Worm (Caenorhabditis elegans): ENCODE results near the gene F36H12.9.

Gene F36H12.9

DNA sequence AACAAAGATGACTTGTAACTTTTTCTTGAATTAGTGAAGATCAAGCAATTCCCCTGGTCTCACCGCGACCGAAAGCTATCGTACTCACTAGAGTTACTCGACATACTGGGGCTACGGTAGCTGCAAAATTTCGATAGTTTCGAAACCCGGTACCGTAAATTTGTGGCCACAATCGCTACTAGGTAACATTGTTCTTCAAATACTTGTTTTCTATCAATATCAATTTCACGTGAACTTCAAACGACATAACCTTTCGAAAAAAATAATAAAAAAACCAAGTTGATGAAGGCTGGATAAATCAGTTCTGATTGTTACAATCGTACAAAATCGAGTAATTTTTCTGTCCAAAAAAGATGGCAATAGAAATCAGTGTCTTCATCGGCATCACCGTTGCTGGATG, 15.7 kb downstream of the F36H12.9 start, which contains the start of gene F36H12.3:
F36H12.3 (plus strand) TSS at position 301 of the 400 bp plus-strand sequence.
- TF ChIP-seq hmbx-1 (tag; optimal IDR thresholded peaks at IDR 0.05) (no peak), tra-4 (tag; optimal IDR thresholded peaks at IDR 0.05) (no peak), tbx-11 (GFP tag; IDR thresholded peaks at IDR 0.05) (no peak), ceh-36 (tag; optimal IDR thresholded peaks at IDR 0.05) (no peak), hnd-1 (tag; optimal IDR thresholded peaks at IDR 0.05) (no peak), B0310.2 (tag; optimal IDR thresholded peaks at IDR 0.05) (no peak), scrt-1 (GFP tag; IDR thresholded peaks at IDR 0.05) (no peak), tbx-37 (GFP tag; conservative IDR thresholded peaks at IDR 0.05) (no peak), ama-1 (optimal IDR thresholded peaks at IDR 0.05) (no peak), F13C5.2 (tag; optimal IDR thresholded peaks at IDR 0.05) (no peak), pes-1 (GFP tag; IDR thresholded peaks at IDR 0.05) (no peak), hmg-4 (GFP tag; optimal IDR thresholded peaks at IDR 0.05) (no peak), sea-1 (GFP tag; conservative IDR thresholded peaks at IDR 0.05) (no peak), aly-1 (tag; optimal IDR thresholded peaks at IDR 0.05) (no peak), ceh-13 (GFP tag; optimal IDR thresholded peaks at IDR 0.05) (no peak), flt-1 (GFP tag; IDR thresholded peaks at IDR 0.05) (no peak), ets-7 (tag; optimal IDR thresholded peaks at IDR 0.05) (no peak)

DNA sequence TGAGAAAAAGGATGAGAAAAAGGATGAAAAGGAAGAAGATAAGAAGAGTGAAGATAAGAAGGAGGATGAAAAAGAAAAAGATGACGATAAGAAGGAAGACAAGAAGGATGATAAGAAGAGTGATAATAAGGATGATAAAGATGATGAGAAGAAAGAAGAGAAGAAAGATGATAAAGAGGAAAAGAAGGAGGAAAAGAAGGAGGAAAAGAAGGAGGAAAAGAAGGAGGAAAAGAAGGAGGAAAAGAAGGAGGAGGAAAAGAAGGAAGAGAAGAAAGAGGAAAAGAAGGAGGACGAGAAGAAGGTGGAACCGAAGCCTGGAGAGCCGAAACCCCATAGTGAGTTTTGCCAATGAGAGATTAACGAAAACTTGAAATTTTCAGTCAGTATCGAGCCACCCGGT, 16.6 kb downstream of the F36H12.9 start:
- TF ChIP-seq hmg-4 (GFP tag; optimal IDR thresholded peaks at IDR 0.05): no peak
- TF ChIP-seq aly-1 (tag; optimal IDR thresholded peaks at IDR 0.05): no peak
- TF ChIP-seq hnd-1 (tag; optimal IDR thresholded peaks at IDR 0.05): no peak
- no peak for TF ChIP-seq sea-1 (GFP tag; conservative IDR thresholded peaks at IDR 0.05)
- TF ChIP-seq tbx-11 (GFP tag; IDR thresholded peaks at IDR 0.05): no peak
- no peak for TF ChIP-seq B0310.2 (tag; optimal IDR thresholded peaks at IDR 0.05)
- TF ChIP-seq ceh-36 (tag; optimal IDR thresholded peaks at IDR 0.05): no peak
- no peak for TF ChIP-seq tbx-37 (GFP tag; conservative IDR thresholded peaks at IDR 0.05)

DNA sequence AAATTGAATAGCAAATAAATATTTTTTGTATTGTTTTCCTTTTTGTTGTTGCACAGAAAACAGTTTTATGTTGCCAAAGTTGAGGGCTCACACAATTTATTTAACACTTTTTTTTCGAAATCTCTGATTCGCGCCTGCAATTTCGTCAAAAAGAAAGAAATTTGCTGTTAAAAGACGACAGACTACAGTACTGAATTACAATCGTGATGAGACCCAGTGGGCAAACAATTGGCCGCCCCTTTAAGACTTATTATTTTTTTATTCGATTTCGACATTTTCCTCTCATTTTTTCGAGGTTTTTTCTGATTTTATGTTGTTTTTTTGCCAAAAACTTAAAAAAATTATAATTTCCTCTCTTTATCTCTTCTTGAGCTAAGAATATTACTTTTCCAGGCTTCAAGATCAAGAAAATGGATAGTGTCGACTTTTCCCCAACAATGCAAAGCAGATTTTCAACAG, 17.3 kb downstream of the F36H12.9 start, which contains the start of gene slfl-4:
slfl-4 (plus strand) TSS at position 409 of the 459 bp plus-strand sequence.
- no peak for TF ChIP-seq flt-1 (GFP tag; IDR thresholded peaks at IDR 0.05)
- TF ChIP-seq tbx-11 (GFP tag; IDR thresholded peaks at IDR 0.05): no peak
- no peak for TF ChIP-seq tra-4 (tag; optimal IDR thresholded peaks at IDR 0.05)
- TF ChIP-seq hmg-4 (GFP tag; optimal IDR thresholded peaks at IDR 0.05): no peak
- no peak for TF ChIP-seq tbx-37 (GFP tag; conservative IDR thresholded peaks at IDR 0.05)
- TF ChIP-seq sea-1 (GFP tag; conservative IDR thresholded peaks at IDR 0.05): no peak
- TF ChIP-seq B0310.2 (tag; optimal IDR thresholded peaks at IDR 0.05): no peak
- no peak for TF ChIP-seq ets-7 (tag; optimal IDR thresholded peaks at IDR 0.05)

DNA sequence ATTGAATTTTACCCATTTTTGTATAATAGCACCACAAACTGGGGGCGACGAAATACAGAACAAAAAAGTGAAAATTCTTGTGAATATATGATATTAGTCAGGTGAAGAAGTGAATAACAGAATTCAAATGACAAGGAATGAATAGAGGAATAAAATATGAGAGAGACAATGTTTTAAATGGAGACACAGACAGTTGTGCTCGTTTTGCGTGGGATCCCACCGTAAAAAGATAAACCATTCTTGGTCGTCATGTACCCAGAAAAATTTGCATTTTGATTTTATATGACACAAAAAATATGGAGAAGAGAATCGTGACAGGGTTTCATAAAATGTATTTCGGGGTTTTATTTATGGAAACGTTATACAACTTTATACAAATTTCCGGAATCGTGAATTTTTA, 20.9 kb downstream of the F36H12.9 start, which contains the start of gene F36H12.17:
F36H12.17 (minus strand) TSS at position 101 of the 400 bp plus-strand sequence.
- TF ChIP-seq aly-1 (tag; optimal IDR thresholded peaks at IDR 0.05): no peak
- no peak for TF ChIP-seq pes-1 (GFP tag; IDR thresholded peaks at IDR 0.05)
- no peak for TF ChIP-seq hnd-1 (tag; optimal IDR thresholded peaks at IDR 0.05)

DNA sequence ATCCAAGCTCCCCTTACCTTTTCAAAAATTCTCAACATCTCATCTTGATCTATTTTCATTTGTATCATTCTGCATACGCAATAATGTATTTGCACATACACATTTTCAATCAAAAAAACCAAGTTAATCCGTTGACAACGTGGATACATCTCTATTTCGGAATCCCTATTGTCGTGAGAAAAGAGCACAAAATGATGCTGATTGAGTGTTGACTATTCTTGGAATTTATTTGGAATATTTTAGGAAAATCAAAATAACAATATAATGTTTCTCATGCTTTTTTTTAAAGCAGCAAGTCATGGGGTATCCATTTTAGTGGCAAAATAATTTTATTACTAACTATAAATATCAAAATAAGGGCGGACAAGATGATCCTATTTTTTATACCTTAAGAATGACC, 24.6 kb downstream of the F36H12.9 start:
- no peak for TF ChIP-seq flt-1 (GFP tag; IDR thresholded peaks at IDR 0.05)
- no peak for TF ChIP-seq F13C5.2 (tag; optimal IDR thresholded peaks at IDR 0.05)
- no peak for TF ChIP-seq hnd-1 (tag; optimal IDR thresholded peaks at IDR 0.05)
- TF ChIP-seq tra-4 (tag; optimal IDR thresholded peaks at IDR 0.05): no peak
- TF ChIP-seq scrt-1 (GFP tag; IDR thresholded peaks at IDR 0.05): no peak
- no peak for TF ChIP-seq hmg-4 (GFP tag; optimal IDR thresholded peaks at IDR 0.05)
- TF ChIP-seq tbx-11 (GFP tag; IDR thresholded peaks at IDR 0.05): no peak
- no peak for TF ChIP-seq ets-7 (tag; optimal IDR thresholded peaks at IDR 0.05)
- TF ChIP-seq tbx-37 (GFP tag; conservative IDR thresholded peaks at IDR 0.05): no peak

DNA sequence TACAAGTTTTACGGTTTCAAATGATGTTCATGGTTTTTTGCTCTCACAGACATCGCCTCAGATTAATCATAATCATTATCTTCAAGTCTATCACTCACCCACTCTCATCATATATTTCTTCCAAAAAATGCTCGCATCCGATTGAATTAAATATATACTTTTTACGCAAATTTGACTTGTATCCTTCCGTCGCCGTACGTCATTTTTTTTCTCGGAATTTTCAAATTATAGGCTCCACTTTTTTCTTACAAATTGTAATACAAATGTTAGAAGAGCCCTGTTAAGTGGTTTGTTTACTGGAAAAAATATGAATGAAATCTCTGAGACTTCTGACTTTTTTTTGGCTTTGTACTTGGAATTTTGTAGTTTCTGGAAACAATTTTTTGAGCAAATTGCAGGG, 30.4 kb downstream of the F36H12.9 start:
- TF ChIP-seq hmg-4 (GFP tag; optimal IDR thresholded peaks at IDR 0.05): no peak
- TF ChIP-seq hmbx-1 (tag; optimal IDR thresholded peaks at IDR 0.05): no peak

DNA sequence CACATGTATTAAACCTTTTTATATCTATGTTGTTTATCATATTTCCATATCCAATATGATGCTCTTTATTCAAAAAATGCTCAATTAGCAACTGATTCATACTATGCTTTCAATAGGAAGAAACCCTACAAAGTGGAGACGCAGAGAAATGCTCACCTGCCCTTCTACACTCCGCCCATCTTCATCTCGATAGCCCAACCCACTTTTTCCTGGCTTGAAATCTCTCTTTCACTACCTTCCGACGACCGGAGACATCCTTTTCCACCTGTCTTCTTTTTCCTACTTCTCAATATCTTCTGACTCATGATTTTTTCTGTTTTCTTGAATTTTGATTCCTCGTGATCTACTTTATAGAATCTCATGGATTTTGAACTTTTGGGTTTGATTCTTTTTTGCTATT, 32.1 kb downstream of the F36H12.9 start:
- no peak for TF ChIP-seq aly-1 (tag; optimal IDR thresholded peaks at IDR 0.05)
- TF ChIP-seq sea-1 (GFP tag; conservative IDR thresholded peaks at IDR 0.05): no peak
- TF ChIP-seq scrt-1 (GFP tag; IDR thresholded peaks at IDR 0.05): no peak

DNA sequence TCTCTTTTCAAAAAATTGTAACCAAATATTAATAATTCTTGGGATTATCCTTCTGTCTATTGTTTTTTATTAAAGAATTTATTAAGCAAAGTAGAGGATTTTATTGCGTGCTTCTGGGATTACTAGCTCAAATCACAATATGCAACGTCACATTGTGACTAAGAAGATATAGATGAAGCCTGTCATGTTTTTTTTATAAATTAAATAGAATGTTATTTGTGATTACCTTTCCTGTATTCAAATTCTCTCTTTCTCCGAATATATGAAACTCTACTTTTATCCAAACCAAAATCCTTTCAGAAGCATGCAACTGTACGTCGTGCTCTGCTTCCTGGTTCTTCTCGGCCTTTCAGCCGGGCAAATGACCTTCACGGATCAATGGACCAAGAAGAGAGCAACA, 33.7 kb downstream of the F36H12.9 start, which contains the start of gene nlp-47:
nlp-47 (plus strand) TSS at position 301 of the 400 bp plus-strand sequence.
- no peak for TF ChIP-seq tbx-11 (GFP tag; IDR thresholded peaks at IDR 0.05)
- TF ChIP-seq sea-1 (GFP tag; conservative IDR thresholded peaks at IDR 0.05): no peak
- no peak for TF ChIP-seq hmbx-1 (tag; optimal IDR thresholded peaks at IDR 0.05)
- TF ChIP-seq hmg-4 (GFP tag; optimal IDR thresholded peaks at IDR 0.05): no peak
- TF ChIP-seq scrt-1 (GFP tag; IDR thresholded peaks at IDR 0.05): no peak

DNA sequence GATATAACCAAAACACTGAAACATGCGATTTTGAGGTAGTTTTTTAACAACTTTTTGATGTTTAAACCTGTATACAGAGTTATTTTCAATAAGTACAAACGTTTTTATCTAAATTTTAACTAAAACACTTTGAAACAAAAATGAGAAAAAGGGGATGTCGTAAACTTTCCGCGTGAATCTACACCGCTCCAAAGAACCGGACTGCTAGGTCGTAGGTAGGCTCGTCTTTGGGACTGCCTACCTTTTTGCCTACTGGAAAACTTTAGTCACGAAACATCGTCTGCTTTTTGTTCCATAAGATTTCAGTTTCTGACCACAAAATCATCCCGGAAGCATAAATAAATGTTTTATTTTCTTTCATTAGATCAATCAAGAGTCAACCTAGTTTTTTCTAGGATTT, 34.4 kb downstream of the F36H12.9 start:
- TF ChIP-seq tbx-37 (GFP tag; conservative IDR thresholded peaks at IDR 0.05): no peak
- TF ChIP-seq aly-1 (tag; optimal IDR thresholded peaks at IDR 0.05): no peak
- TF ChIP-seq ceh-36 (tag; optimal IDR thresholded peaks at IDR 0.05): no peak
- TF ChIP-seq hmg-4 (GFP tag; optimal IDR thresholded peaks at IDR 0.05): no peak
- TF ChIP-seq pes-1 (GFP tag; IDR thresholded peaks at IDR 0.05): no peak
- TF ChIP-seq hnd-1 (tag; optimal IDR thresholded peaks at IDR 0.05): no peak
- TF ChIP-seq ceh-13 (GFP tag; optimal IDR thresholded peaks at IDR 0.05): no peak
- no peak for TF ChIP-seq ama-1 (optimal IDR thresholded peaks at IDR 0.05)
- no peak for TF ChIP-seq hmbx-1 (tag; optimal IDR thresholded peaks at IDR 0.05)
- TF ChIP-seq tra-4 (tag; optimal IDR thresholded peaks at IDR 0.05): no peak
- TF ChIP-seq flt-1 (GFP tag; IDR thresholded peaks at IDR 0.05): no peak
- no peak for TF ChIP-seq tbx-11 (GFP tag; IDR thresholded peaks at IDR 0.05)
